Worm (Caenorhabditis elegans): ENCODE measurements around the gene grl-22.

- TF ChIP-seq mab-5 (tag; optimal IDR thresholded peaks at IDR 0.05), result no peak
- TF ChIP-seq nhr-12 (tag; optimal IDR thresholded peaks at IDR 0.05), result no peak
- TF ChIP-seq snpc-4 (tag; optimal IDR thresholded peaks at IDR 0.05), result no peak
- TF ChIP-seq dmd-4 (tag; optimal IDR thresholded peaks at IDR 0.05), result no peak
- TF ChIP-seq lin-11 (tag; optimal IDR thresholded peaks at IDR 0.05), result no peak
- no peak for TF ChIP-seq crh-2 (tag; optimal IDR thresholded peaks at IDR 0.05)
- TF ChIP-seq fos-1 (tag; optimal IDR thresholded peaks at IDR 0.05), result no peak
- no peak for TF ChIP-seq blmp-1 (tag; optimal IDR thresholded peaks at IDR 0.05; ENCODE audit: insufficient read depth)
- TF ChIP-seq ZK546.5 (tag; optimal IDR thresholded peaks at IDR 0.05), result no peak
- no peak for TF ChIP-seq mdl-1 (tag; optimal IDR thresholded peaks at IDR 0.05)
- TF ChIP-seq lin-39 (tag; optimal IDR thresholded peaks at IDR 0.05), result no peak
These were observed 28.5 kb downstream of the grl-22 start, which contains the start of gene Y32H12A.7 for ce11 chrIII:5385315-5385714.
